Fruit fly (Drosophila melanogaster) whole organism, embryonic: ENCODE results near the gene CG17349.

Source experiments
- CG10321 ChIP-seq: fragments of 200-800 bp; sonication (Bioruptor generic); IDR thresholded peaks from 2 replicates; pipeline ENCODE4 v1.3.6; 2022; ENCODE audit warnings: missing biosample characterization, missing genetic modification characterization
- CG10959 ChIP-seq: fragments of 200-800 bp; sonication (Bioruptor generic); IDR thresholded peaks from 2 replicates; pipeline ENCODE4 v1.3.6; 2022; ENCODE audit warnings: missing biosample characterization, missing genetic modification characterization
- CG10979 ChIP-seq: fragments of 200-800 bp; sonication (Bioruptor generic); optimal IDR thresholded peaks from 2 replicates; lab custom pipeline; 2018; ENCODE audit warnings: missing biosample characterization, mild to moderate bottlenecking, missing genetic modification characterization, moderate library complexity
- CG1233 ChIP-seq: fragments of 200-800 bp; sonication (Bioruptor generic); optimal IDR thresholded peaks from 4 replicates; lab custom pipeline; 2018; ENCODE audit warnings: missing biosample characterization, mild to moderate bottlenecking, missing genetic modification characterization
- CG12769 ChIP-seq: fragments of 200-800 bp; sonication (Bioruptor generic); optimal IDR thresholded peaks from 2 replicates; lab custom pipeline; 2019; ENCODE audit warnings: missing biosample characterization, mild to moderate bottlenecking, missing genetic modification characterization, moderate library complexity
- CG13424 ChIP-seq: fragments of 200-800 bp; sonication (Bioruptor generic); optimal IDR thresholded peaks from 2 replicates; lab custom pipeline; 2019; ENCODE audit warnings: missing biosample characterization, mild to moderate bottlenecking, missing genetic modification characterization, moderate library complexity
- CG13894 ChIP-seq: fragments of 200-800 bp; sonication (Bioruptor generic); optimal IDR thresholded peaks from 3 replicates; lab custom pipeline; 2018; ENCODE audit warnings: missing biosample characterization, mild to moderate bottlenecking, missing genetic modification characterization, moderate library complexity
- CG14710 ChIP-seq: fragments of 200-800 bp; sonication (Bioruptor generic); optimal IDR thresholded peaks from 3 replicates; lab custom pipeline; 2019; ENCODE audit warnings: missing biosample characterization, mild to moderate bottlenecking, missing genetic modification characterization, moderate library complexity
- CG14965 ChIP-seq: fragments of 200-800 bp; sonication (Bioruptor generic); optimal IDR thresholded peaks from 2 replicates; lab custom pipeline; 2016; ENCODE audit warnings: missing biosample characterization, missing genetic modification characterization, borderline replicate concordance
- CG17385 ChIP-seq: fragments of 200-800 bp; sonication (Bioruptor generic); optimal IDR thresholded peaks from 3 replicates; lab custom pipeline; 2018; ENCODE audit warnings: missing biosample characterization, mild to moderate bottlenecking, missing genetic modification characterization
- CG1832 ChIP-seq: fragments of 200-800 bp; sonication (Bioruptor generic); optimal IDR thresholded peaks from 2 replicates; lab custom pipeline; 2017; ENCODE audit warnings: missing biosample characterization, mild to moderate bottlenecking, missing genetic modification characterization, inconsistent platforms
- CG31365 ChIP-seq: fragments of 200-800 bp; sonication (Bioruptor generic); optimal IDR thresholded peaks from 2 replicates; lab custom pipeline; 2018; ENCODE audit warnings: missing biosample characterization, mild to moderate bottlenecking, missing genetic modification characterization
- CG32532 ChIP-seq: fragments of 200-800 bp; sonication (Bioruptor generic); IDR thresholded peaks from 2 replicates; pipeline ENCODE4 v1.3.6; 2022; ENCODE audit warnings: missing biosample characterization, missing genetic modification characterization
- CG4328 ChIP-seq: fragments of 200-800 bp; sonication (Bioruptor generic); optimal IDR thresholded peaks from 3 replicates; lab custom pipeline; 2017; ENCODE audit warnings: missing biosample characterization, missing genetic modification reagents, missing genetic modification characterization
- CG7839 ChIP-seq: fragments of 200-800 bp; sonication (Bioruptor generic); optimal IDR thresholded peaks from 3 replicates; lab custom pipeline; 2018; ENCODE audit warnings: missing biosample characterization, mild to moderate bottlenecking, missing genetic modification characterization, moderate library complexity
- CG8944 ChIP-seq: fragments of 200-800 bp; sonication (Bioruptor generic); optimal IDR thresholded peaks from 3 replicates; lab custom pipeline; 2016; ENCODE audit warnings: missing biosample characterization, missing genetic modification characterization
- Dek ChIP-seq: fragments of 200-800 bp; sonication (Bioruptor generic); optimal IDR thresholded peaks from 3 replicates; lab custom pipeline; 2019; ENCODE audit warnings: missing biosample characterization, mild to moderate bottlenecking, missing genetic modification characterization, moderate library complexity
- Fer1 ChIP-seq: fragments of 200-800 bp; sonication (Bioruptor generic); optimal IDR thresholded peaks from 2 replicates; lab custom pipeline; 2017; ENCODE audit warnings: missing biosample characterization, mild to moderate bottlenecking, missing genetic modification characterization
- H2.0 ChIP-seq: fragments of 200-800 bp; sonication (Bioruptor generic); IDR thresholded peaks from 2 replicates; pipeline ENCODE4 v1.3.6; 2022; ENCODE audit warnings: missing biosample characterization, missing genetic modification characterization
- HLH3B ChIP-seq: fragments of 200-800 bp; sonication (Bioruptor generic); IDR thresholded peaks from 2 replicates; pipeline ENCODE4 v1.3.6; 2022; ENCODE audit warnings: missing biosample characterization, missing genetic modification characterization
- HLH54F ChIP-seq: fragments of 200-800 bp; sonication (Bioruptor generic); optimal IDR thresholded peaks from 3 replicates; lab custom pipeline; 2016; ENCODE audit warnings: missing biosample characterization, missing genetic modification characterization
- Hmr ChIP-seq: fragments of 200-800 bp; sonication (Bioruptor generic); optimal IDR thresholded peaks from 3 replicates; lab custom pipeline; 2017; ENCODE audit warnings: mild to moderate bottlenecking, missing biosample characterization, missing genetic modification reagents, missing genetic modification characterization
- Hr3 ChIP-seq: fragments of 200-800 bp; sonication (Bioruptor generic); optimal IDR thresholded peaks from 3 replicates; lab custom pipeline; 2016; ENCODE audit warnings: missing biosample characterization, missing genetic modification characterization
- Hr51 ChIP-seq, 2 experiments: fragments of 200-800 bp; sonication (Bioruptor generic); optimal IDR thresholded peaks; 2 replicates in 1 of 2; 3 replicates in 1 of 2; lab custom pipeline; 2016 to 2018; ENCODE audit warnings: missing biosample characterization in 2 of 2, missing genetic modification characterization in 2 of 2, mild to moderate bottlenecking in 1 of 2, moderate library complexity in 1 of 2
- PHDP ChIP-seq: fragments of 200-800 bp; sonication (Bioruptor generic); optimal IDR thresholded peaks from 3 replicates; lab custom pipeline; 2018; ENCODE audit warnings: missing biosample characterization, mild to moderate bottlenecking, missing genetic modification characterization, moderate library complexity
- Scr ChIP-seq: fragments of 200-800 bp; sonication (Bioruptor generic); IDR thresholded peaks from 2 replicates; pipeline ENCODE4 v1.3.6; 2022; ENCODE audit warnings: missing biosample characterization, missing genetic modification characterization; ENCODE audit not compliant: partially characterized antibody
- Sry-δ ChIP-seq: fragments of 200-800 bp; sonication (Bioruptor generic); optimal IDR thresholded peaks from 2 replicates; lab custom pipeline; 2016; ENCODE audit warnings: missing biosample characterization, missing genetic modification characterization
- Vsx1 ChIP-seq: fragments of 200-800 bp; sonication (Bioruptor generic); optimal IDR thresholded peaks from 2 replicates; lab custom pipeline; 2017; ENCODE audit warnings: missing biosample characterization, mild to moderate bottlenecking, missing genetic modification characterization, missing genetic modification reagents
- abd-A ChIP-seq: fragments of 200-800 bp; sonication (Bioruptor generic); optimal IDR thresholded peaks from 3 replicates; lab custom pipeline; 2019; ENCODE audit warnings: missing biosample characterization, mild to moderate bottlenecking, missing genetic modification characterization, moderate library complexity
- chif ChIP-seq, 2 experiments: fragments of 200-800 bp; sonication (Bioruptor generic); optimal IDR thresholded peaks; 3 replicates each; lab custom pipeline; 2016; ENCODE audit warnings: missing biosample characterization in 2 of 2, missing genetic modification characterization in 2 of 2
- dmrt99B ChIP-seq: fragments of 200-800 bp; sonication (Bioruptor generic); optimal IDR thresholded peaks from 2 replicates; lab custom pipeline; 2018; ENCODE audit warnings: missing biosample characterization, mild to moderate bottlenecking, missing genetic modification characterization, moderate library complexity
- dysf ChIP-seq: fragments of 200-800 bp; sonication (Bioruptor generic); IDR thresholded peaks from 3 replicates; pipeline ENCODE4 v1.3.6; 2022; ENCODE audit warnings: missing biosample characterization, missing genetic modification characterization
- exex ChIP-seq: fragments of 200-800 bp; sonication (Bioruptor generic); optimal IDR thresholded peaks from 4 replicates; lab custom pipeline; 2018; ENCODE audit warnings: missing biosample characterization, mild to moderate bottlenecking, missing genetic modification characterization, moderate library complexity
- fd3F ChIP-seq: fragments of 200-800 bp; sonication (Bioruptor generic); optimal IDR thresholded peaks from 2 replicates; lab custom pipeline; 2018; ENCODE audit warnings: missing biosample characterization, mild to moderate bottlenecking, missing genetic modification characterization, moderate library complexity
- grau ChIP-seq: fragments of 200-800 bp; optimal IDR thresholded peaks from 3 replicates; lab custom pipeline; 2019; ENCODE audit warnings: missing biosample characterization, mild to moderate bottlenecking, missing genetic modification characterization, moderate library complexity
- gsb-n ChIP-seq: fragments of 200-800 bp; sonication (Bioruptor generic); optimal IDR thresholded peaks from 3 replicates; lab custom pipeline; 2018; ENCODE audit warnings: missing biosample characterization, mild to moderate bottlenecking, missing genetic modification characterization
- pfk ChIP-seq: fragments of 200-800 bp; sonication (Bioruptor generic); optimal IDR thresholded peaks from 2 replicates; lab custom pipeline; 2018; ENCODE audit warnings: missing biosample characterization, mild to moderate bottlenecking, missing genetic modification characterization, moderate library complexity
- pros ChIP-seq: fragments of 200-800 bp; sonication (Bioruptor generic); optimal IDR thresholded peaks from 3 replicates; lab custom pipeline; 2019; ENCODE audit warnings: missing biosample characterization, mild to moderate bottlenecking, missing genetic modification characterization, moderate library complexity
- pum ChIP-seq: fragments of 200-800 bp; sonication (Bioruptor generic); optimal IDR thresholded peaks from 2 replicates; lab custom pipeline; 2016; ENCODE audit warnings: missing biosample characterization, missing genetic modification characterization
- ro ChIP-seq: fragments of 200-800 bp; sonication (Bioruptor generic); IDR thresholded peaks from 2 replicates; pipeline ENCODE4 v1.3.6; 2022; ENCODE audit warnings: missing biosample characterization, missing genetic modification characterization
- row ChIP-seq: fragments of 200-800 bp; sonication (Bioruptor generic); IDR thresholded peaks from 3 replicates; pipeline ENCODE4 v1.3.6; 2022; ENCODE audit warnings: missing biosample characterization, missing genetic modification characterization
- sd ChIP-seq: fragments of 200-800 bp; sonication (Bioruptor generic); optimal IDR thresholded peaks from 3 replicates; lab custom pipeline; 2018; ENCODE audit warnings: missing biosample characterization, mild to moderate bottlenecking, missing genetic modification characterization, moderate library complexity
- slou ChIP-seq: fragments of 200-800 bp; sonication (Bioruptor generic); optimal IDR thresholded peaks from 3 replicates; lab custom pipeline; 2016; ENCODE audit warnings: missing biosample characterization, missing genetic modification characterization
- sna ChIP-seq: fragments of 200-800 bp; sonication (Bioruptor generic); IDR thresholded peaks from 2 replicates; pipeline ENCODE4 v1.3.6; 2022; ENCODE audit warnings: missing biosample characterization, missing genetic modification characterization; ENCODE audit not compliant: partially characterized antibody
- tap ChIP-seq: fragments of 200-800 bp; optimal IDR thresholded peaks from 3 replicates; lab custom pipeline; 2019; ENCODE audit warnings: missing biosample characterization, mild to moderate bottlenecking, missing genetic modification characterization, moderate library complexity
- trem ChIP-seq: fragments of 200-800 bp; optimal IDR thresholded peaks from 3 replicates; lab custom pipeline; 2019; ENCODE audit warnings: missing biosample characterization, mild to moderate bottlenecking, missing genetic modification characterization, moderate library complexity
- ttk ChIP-seq: fragments of 200-800 bp; sonication (Bioruptor generic); IDR thresholded peaks from 2 replicates; pipeline ENCODE4 v2.1.2; 2022; ENCODE audit warnings: missing biosample characterization, missing genetic modification characterization
- wek ChIP-seq: fragments of 200-800 bp; sonication (Bioruptor generic); optimal IDR thresholded peaks from 3 replicates; lab custom pipeline; 2018; ENCODE audit warnings: missing biosample characterization, mild to moderate bottlenecking, missing genetic modification characterization, moderate library complexity

Gene CG17349

DNA sequence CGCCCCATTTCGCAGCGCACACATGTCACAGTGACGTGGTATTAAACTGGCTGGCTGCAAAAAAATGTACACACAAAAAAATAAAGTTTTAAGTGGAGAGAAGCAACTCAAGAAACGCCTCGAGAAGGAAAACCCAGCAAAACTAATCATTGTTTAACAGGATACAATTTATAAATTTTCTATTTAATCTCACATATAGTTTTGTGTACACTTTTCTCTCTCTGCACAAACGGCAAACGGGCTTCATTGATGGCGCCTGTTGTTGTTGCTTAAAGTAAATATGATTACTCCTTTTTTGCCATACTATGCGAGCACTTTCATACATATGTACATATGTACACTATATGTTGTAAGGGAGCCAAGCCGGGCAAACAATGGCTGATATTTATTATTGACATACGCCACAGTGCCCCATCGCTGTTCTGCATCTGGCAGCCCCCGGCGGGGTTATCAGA is 12.2 kb upstream of the CG17349 start (continued):
- TF ChIP-seq HLH3B (peak; percentile 66), pfk (no peak), chif (GFP tag; optimal IDR thresholded peaks at IDR 0.05; lab: Kevin White, UChicago) (peak; percentile 65 to 71)
- TF ChIP-seq, all 482 proteins: peak for 240

DNA sequence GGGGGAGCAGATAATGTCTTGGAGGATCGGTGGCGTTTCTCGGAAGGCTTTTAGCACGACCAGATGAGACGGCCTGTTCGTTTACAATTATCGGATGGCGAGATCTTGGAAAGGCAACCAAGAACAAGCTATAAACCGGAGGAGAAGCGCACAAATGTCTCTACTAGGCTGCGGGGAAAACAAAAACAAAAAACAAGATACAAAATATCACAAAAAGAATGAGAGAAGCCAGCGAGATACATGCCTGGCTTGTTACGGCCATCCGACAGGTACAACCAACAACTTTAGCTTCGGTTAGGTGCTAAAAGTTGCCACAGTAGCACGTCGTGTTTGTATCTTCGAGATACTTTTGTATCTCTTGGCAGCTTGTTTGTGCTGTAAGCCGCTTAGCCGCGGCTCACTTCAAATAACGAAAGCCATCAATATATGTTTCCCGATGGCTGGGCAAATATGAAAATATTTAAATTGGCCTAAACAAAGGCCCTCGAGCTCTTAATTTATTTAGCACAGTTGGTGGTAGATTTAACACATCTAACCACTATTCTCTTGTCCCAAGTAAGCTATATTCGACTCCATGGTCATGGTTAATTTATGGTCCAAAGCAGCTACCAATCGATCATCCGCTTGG is 10.3 kb upstream of the CG17349 start:
- TF ChIP-seq Hr3 (no peak), CG7839 (tag; lab: Kevin White, UChicago) (no peak), CG12769 (tag; lab: Kevin White, UChicago) (peak; percentile 25), row (GFP tag; lab: Robert Waterston, UW) (no peak), tap (no peak), Hmr (GFP tag; lab: Kevin White, UChicago) (no peak), abd-A (tag; lab: Kevin White, UChicago) (no peak), ro (GFP tag; lab: Robert Waterston, UW) (no peak), HLH54F (GFP tag; lab: Kevin White, UChicago) (no peak), CG1832 (no peak), slou (GFP tag; lab: Kevin White, UChicago) (no peak), Fer1 (GFP tag; lab: Kevin White, UChicago) (no peak), pum (GFP tag; lab: Kevin White, UChicago) (no peak), Hr51 (GFP tag; optimal IDR thresholded peaks at IDR 0.05; lab: Kevin White, UChicago) (no peak), CG4328 (GFP tag; lab: Kevin White, UChicago) (no peak), exex (tag; lab: Kevin White, UChicago) (no peak), CG1233 (GFP tag; lab: Kevin White, UChicago) (no peak), CG10979 (tag; lab: Kevin White, UChicago) (no peak), dysf (GFP tag; lab: Robert Waterston, UW) (peak; percentile 23; the same call in 1 of the 3 replicates), gsb-n (tag; lab: Kevin White, UChicago) (peak; percentile 21), CG31365 (tag; lab: Kevin White, UChicago) (no peak), CG8944 (GFP tag; lab: Kevin White, UChicago) (no peak), wek (no peak), sd (peak; percentile 10), Dek (tag; lab: Kevin White, UChicago) (no peak), grau (tag; lab: Kevin White, UChicago) (no peak), CG32532 (GFP tag; lab: Robert Waterston, UW) (0 out of 2 replicates have a peak, but pooled peaks have one; percentile 22), CG17385 (GFP tag; lab: Kevin White, UChicago) (no peak), sna (no peak), ttk (no peak), Sry-δ (GFP tag; lab: Kevin White, UChicago) (no peak), Scr (GFP tag; lab: Robert Waterston, UW) (no peak), fd3F (GFP tag; lab: Kevin White, UChicago) (no peak), PHDP (tag; lab: Kevin White, UChicago) (peak; percentile 9), trem (no peak), CG13894 (tag; lab: Kevin White, UChicago) (no peak), CG10959 (no peak), CG14965 (GFP tag; lab: Kevin White, UChicago) (no peak), CG14710 (tag; lab: Kevin White, UChicago) (no peak), CG13424 (tag; lab: Kevin White, UChicago) (no peak), dmrt99B (no peak), CG10321 (GFP tag; lab: Robert Waterston, UW) (no peak), pros (GFP tag; lab: Kevin White, UChicago) (no peak), H2.0 (GFP tag; lab: Robert Waterston, UW) (no peak), Vsx1 (GFP tag; lab: Kevin White, UChicago) (peak; percentile 44)
